Worm (Caenorhabditis elegans) whole organism, L4 larva: ENCODE measurements around the gene C16D9.1.
A peak's percentile ranks its signal among the peaks of the same experiment; 100 is the strongest.

Source experiments
- F26F4.8 ChIP-seq: fragments of 200-800 bp; sonication (Bioruptor generic); conservative IDR thresholded peaks from 2 replicates; pipeline ENCODE4 v1.3.6; 2022; ENCODE audit warnings: missing genetic modification characterization, missing compliant biosample characterization
- F37D6.2 ChIP-seq: sonication (generic microtip); optimal IDR thresholded peaks from 2 replicates; lab custom pipeline; 2016; ENCODE audit warnings: mild to moderate bottlenecking, missing genetic modification characterization, missing compliant biosample characterization
- aly-2 ChIP-seq: sonication (generic microtip); optimal IDR thresholded peaks from 2 replicates; lab custom pipeline; 2018; ENCODE audit warnings: missing biosample characterization, missing genetic modification characterization
- daf-12 ChIP-seq: fragments of 150-350 bp; optimal IDR thresholded peaks from 2 replicates; lab custom pipeline; 2014; ENCODE audit warnings: missing biosample characterization, missing genetic modification reagents, missing genetic modification characterization
- daf-16 ChIP-seq, 3 experiments: sonication (generic microtip); optimal IDR thresholded peaks; 2 replicates each; lab custom pipeline; 2016 to 2017; ENCODE audit warnings: missing genetic modification characterization in 3 of 3, missing genetic modification reagents in 3 of 3, mild to moderate bottlenecking in 2 of 3, missing compliant biosample characterization in 2 of 3, missing biosample characterization in 1 of 3, moderate library complexity in 1 of 3
- dmd-6 ChIP-seq: fragments of 200-800 bp; sonication (Bioruptor generic); IDR thresholded peaks from 2 replicates; pipeline ENCODE4 v1.3.6; 2022; ENCODE audit warnings: missing genetic modification reagents, missing genetic modification characterization, missing compliant biosample characterization
- dmd-8 ChIP-seq: fragments of 200-800 bp; sonication (Bioruptor generic); IDR thresholded peaks from 2 replicates; pipeline ENCODE4 v1.3.6; 2022; ENCODE audit warnings: missing genetic modification characterization, missing compliant biosample characterization
- dve-1 ChIP-seq: sonication (generic microtip); optimal IDR thresholded peaks from 2 replicates; lab custom pipeline; 2017; ENCODE audit warnings: antibody characterized with exemption, mild to moderate bottlenecking, missing genetic modification characterization, missing compliant biosample characterization; ENCODE audit not compliant: insufficient read depth
- egl-43 ChIP-seq: fragments of 200-800 bp; sonication (Bioruptor generic); IDR thresholded peaks from 2 replicates; pipeline ENCODE4 v1.3.6; 2022; ENCODE audit warnings: missing genetic modification reagents, missing genetic modification characterization, missing compliant biosample characterization
- hlh-11 ChIP-seq: fragments of 200-800 bp; sonication (Bioruptor generic); optimal IDR thresholded peaks from 2 replicates; lab custom pipeline; 2018; ENCODE audit warnings: mild to moderate bottlenecking, missing genetic modification characterization, missing compliant biosample characterization
- hlh-30 ChIP-seq: sonication (generic microtip); optimal IDR thresholded peaks from 2 replicates; lab custom pipeline; 2017; ENCODE audit warnings: antibody characterized with exemption, mild to moderate bottlenecking, missing genetic modification characterization, missing compliant biosample characterization; ENCODE audit not compliant: insufficient read depth
- lin-13 ChIP-seq: fragments of 150-350 bp; optimal IDR thresholded peaks from 2 replicates; lab custom pipeline; 2014; ENCODE audit warnings: missing biosample characterization, missing genetic modification reagents, missing genetic modification characterization
- mxl-3 ChIP-seq: fragments of 200-800 bp; sonication (Bioruptor generic); optimal IDR thresholded peaks from 2 replicates; lab custom pipeline; 2018; ENCODE audit warnings: mild to moderate bottlenecking, missing genetic modification characterization, missing compliant biosample characterization
- nhr-11 ChIP-seq: fragments of 150-350 bp; optimal IDR thresholded peaks from 2 replicates; lab custom pipeline; 2014; ENCODE audit warnings: missing biosample characterization, missing genetic modification characterization
- nhr-28 ChIP-seq: fragments of 150-350 bp; optimal IDR thresholded peaks from 2 replicates; lab custom pipeline; 2014; ENCODE audit warnings: missing biosample characterization, missing genetic modification characterization
- nhr-6 ChIP-seq: fragments of 150-350 bp; optimal IDR thresholded peaks from 2 replicates; lab custom pipeline; 2014; ENCODE audit warnings: missing biosample characterization, missing genetic modification characterization
- nhr-77 ChIP-seq: fragments of 150-350 bp; optimal IDR thresholded peaks from 2 replicates; lab custom pipeline; 2014; ENCODE audit warnings: missing biosample characterization, missing genetic modification characterization
- pha-4 ChIP-seq, 2 experiments: fragments of 150-350 bp in 1 of 2; fragments of 200-800 bp in 1 of 2; sonication (Bioruptor generic) in 1 of 2; IDR thresholded peaks in 1 of 2; optimal IDR thresholded peaks in 1 of 2; 2 replicates each; pipeline versions ENCODE4 v1.3.6 to Lab custom; 2014 to 2022; ENCODE audit warnings: missing genetic modification characterization in 2 of 2, missing genetic modification reagents in 2 of 2, missing biosample characterization in 1 of 2, missing compliant biosample characterization in 1 of 2
- php-3 ChIP-seq: fragments of 200-800 bp; sonication (Bioruptor generic); IDR thresholded peaks from 2 replicates; pipeline ENCODE4 v1.3.6; 2022; ENCODE audit warnings: missing genetic modification reagents, missing genetic modification characterization, missing compliant biosample characterization
- pqm-1 ChIP-seq: sonication (generic microtip); optimal IDR thresholded peaks from 2 replicates; lab custom pipeline; 2017; ENCODE audit warnings: missing biosample characterization, missing genetic modification characterization
- unc-62 ChIP-seq, 3 experiments: fragments of 150-350 bp in 1 of 3; sonication (generic microtip); optimal IDR thresholded peaks in 2 of 3; peaks in 1 of 3; 1 replicate in 1 of 3; 2 replicates in 2 of 3; lab custom pipeline; 2014 to 2017; ENCODE audit warnings: missing biosample characterization in 3 of 3, missing genetic modification characterization in 3 of 3, missing genetic modification reagents in 3 of 3, missing genotype in 1 of 3
- ztf-7 ChIP-seq: fragments of 150-350 bp; optimal IDR thresholded peaks from 2 replicates; lab custom pipeline; 2014; ENCODE audit warnings: missing biosample characterization, missing genetic modification characterization

Gene C16D9.1

ce11 chrV:8307013-8307412 is 47.9 kb downstream of the C16D9.1 start:
- TF ChIP-seq daf-16 (GFP tag; optimal IDR thresholded peaks at IDR 0.05; lab: Kevin White, UChicago) (no peak), daf-16 (tag; optimal IDR thresholded peaks at IDR 0.05; lab: Kevin White, UChicago) (peak; percentile 55), egl-43 (no peak), nhr-77 (peak; percentile 33), daf-12 (tag; lab: Kevin White, UChicago) (no peak), F37D6.2 (tag; lab: Kevin White, UChicago) (no peak), nhr-11 (no peak), aly-2 (tag; lab: Kevin White, UChicago) (no peak), nhr-28 (tag; lab: Kevin White, UChicago) (peak; percentile 60), pqm-1 (peak; percentile 63), dve-1 (tag; lab: Kevin White, UChicago) (peak; percentile 65), hlh-11 (tag; lab: Kevin White, UChicago) (peak; percentile 65), lin-13 (no peak), mxl-3 (GFP tag; lab: Kevin White, UChicago) (peak; percentile 64), php-3 (GFP tag; lab: Robert Waterston, UW) (no peak), dmd-8 (no peak), hlh-30 (tag; lab: Kevin White, UChicago) (peak; percentile 54), unc-62 (GFP tag; optimal IDR thresholded peaks at IDR 0.05 in 1 of 2; lab: Kevin White, UChicago) (peak in 1 of 2 experiments; percentile 90), unc-62 (tag; optimal IDR thresholded peaks at IDR 0.05; lab: Kevin White, UChicago) (no peak), dmd-6 (GFP tag; lab: Robert Waterston, UW) (peak; percentile 82)

ce11 chrV:8307681-8308080 is 48.6 kb downstream of the C16D9.1 start, which contains the start of gene clec-218:
TSS of gene clec-218 (plus strand) at chrV:8307942.
- no peak for TF ChIP-seq ztf-7 (tag; lab: Kevin White, UChicago)
- no peak for TF ChIP-seq F26F4.8
- TF ChIP-seq daf-16 (GFP tag; optimal IDR thresholded peaks at IDR 0.05; lab: Kevin White, UChicago), result no peak
- TF ChIP-seq daf-16 (tag; optimal IDR thresholded peaks at IDR 0.05; lab: Kevin White, UChicago), result peak; percentile 35
- peak; percentile 46 for TF ChIP-seq dve-1 (tag; lab: Kevin White, UChicago)
- TF ChIP-seq pqm-1, result peak; percentile 10
- TF ChIP-seq dmd-6 (GFP tag; lab: Robert Waterston, UW), result peak; percentile 72
- no peak for TF ChIP-seq nhr-6 (tag; lab: Kevin White, UChicago)
- TF ChIP-seq pha-4 (GFP tag; IDR thresholded peaks at IDR 0.05; lab: Robert Waterston, UW), result 0 out of 2 replicates have a peak, but pooled peaks have one; percentile 11
- no peak for TF ChIP-seq pha-4 (tag; optimal IDR thresholded peaks at IDR 0.05; lab: Kevin White, UChicago)
- TF ChIP-seq, all 104 proteins: peak for 5
